Fruit fly (Drosophila melanogaster): Measurements from ENCODE around the gene Dip-B.

DNA sequence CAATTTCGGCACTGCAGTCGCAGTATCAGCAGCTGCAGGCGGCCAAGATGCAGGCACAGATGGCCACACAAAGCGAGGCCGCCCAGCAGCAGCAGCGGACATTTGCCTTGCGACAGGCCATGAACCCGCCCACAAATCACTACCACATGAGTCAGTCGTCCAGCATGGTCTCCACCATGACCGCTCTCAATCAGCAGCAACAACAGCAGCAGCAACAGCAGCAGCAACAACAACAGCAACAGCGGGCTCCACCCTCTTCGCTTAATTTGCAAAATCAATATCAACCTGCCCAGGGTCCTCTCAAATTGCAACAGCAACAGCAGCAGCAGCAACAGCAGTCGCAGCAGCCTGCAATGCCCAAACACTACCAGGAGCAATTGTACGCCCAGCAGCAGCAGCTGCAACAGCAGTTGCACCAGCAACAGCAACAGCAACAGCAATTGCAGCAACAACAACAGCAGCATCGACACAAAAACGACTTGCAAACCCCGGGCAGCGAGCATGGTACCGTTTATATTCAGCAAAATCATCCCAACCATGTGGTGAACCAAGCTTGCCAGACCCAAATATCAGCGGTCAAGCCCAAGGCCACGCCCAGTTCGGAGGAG is 35.9 kb upstream of the Dip-B start:
- TF ChIP-seq CG6765 (GFP tag; optimal IDR thresholded peaks at IDR 0.05), result no peak
- no peak for TF ChIP-seq CG14860 (GFP tag; IDR thresholded peaks at IDR 0.05; ENCODE audit: partially characterized antibody)
- no peak for TF ChIP-seq CG9932 (GFP tag; IDR thresholded peaks at IDR 0.05)
- TF ChIP-seq mld (GFP tag; IDR thresholded peaks at IDR 0.05; ENCODE audit: partially characterized antibody), result no peak
- no peak for TF ChIP-seq fd102C (GFP tag; optimal IDR thresholded peaks at IDR 0.05)
- TF ChIP-seq CG13296 (GFP tag; optimal IDR thresholded peaks at IDR 0.05), result no peak
- TF ChIP-seq Hand (GFP tag; optimal IDR thresholded peaks at IDR 0.05), result no peak
- no peak for TF ChIP-seq usp (GFP tag; optimal IDR thresholded peaks at IDR 0.05)
- TF ChIP-seq CG5180 (GFP tag; optimal IDR thresholded peaks at IDR 0.05), result no peak
- no peak for TF ChIP-seq CG7987 (GFP tag; optimal IDR thresholded peaks at IDR 0.05)
- no peak for TF ChIP-seq Abd-B (GFP tag; optimal IDR thresholded peaks at IDR 0.05)
- no peak for TF ChIP-seq PHDP (tag; optimal IDR thresholded peaks at IDR 0.05)
- no peak for TF ChIP-seq CG1233 (GFP tag; optimal IDR thresholded peaks at IDR 0.05)

Data from whole organism, embryonic.